Worm (Caenorhabditis elegans): ENCODE data around the gene cyp-33C2.

ce11 chrV:2183162-2183561, at the start of gene cyp-33C2:
- TF ChIP-seq unc-62 (GFP tag; optimal IDR thresholded peaks at IDR 0.05) (no peak), ztf-11 (tag; optimal IDR thresholded peaks at IDR 0.05) (no peak), zag-1 (tag; optimal IDR thresholded peaks at IDR 0.05) (no peak), jun-1 (tag; optimal IDR thresholded peaks at IDR 0.05) (no peak), mdl-1 (tag; optimal IDR thresholded peaks at IDR 0.05) (no peak), snpc-4 (tag; optimal IDR thresholded peaks at IDR 0.05) (no peak), nhr-77 (tag; optimal IDR thresholded peaks at IDR 0.05) (no peak), nhr-12 (tag; optimal IDR thresholded peaks at IDR 0.05) (no peak), pha-4 (tag; optimal IDR thresholded peaks at IDR 0.05) (no peak), R02D3.7 (tag; optimal IDR thresholded peaks at IDR 0.05) (no peak), ama-1 (optimal IDR thresholded peaks at IDR 0.05) (no peak), ceh-28 (tag; optimal IDR thresholded peaks at IDR 0.05) (no peak), egl-27 (tag; optimal IDR thresholded peaks at IDR 0.05) (no peak)

Data from whole organism, L3 larva.